Worm (Caenorhabditis elegans): ENCODE results near the gene Y73B6A.3.

Gene Y73B6A.3

DNA sequence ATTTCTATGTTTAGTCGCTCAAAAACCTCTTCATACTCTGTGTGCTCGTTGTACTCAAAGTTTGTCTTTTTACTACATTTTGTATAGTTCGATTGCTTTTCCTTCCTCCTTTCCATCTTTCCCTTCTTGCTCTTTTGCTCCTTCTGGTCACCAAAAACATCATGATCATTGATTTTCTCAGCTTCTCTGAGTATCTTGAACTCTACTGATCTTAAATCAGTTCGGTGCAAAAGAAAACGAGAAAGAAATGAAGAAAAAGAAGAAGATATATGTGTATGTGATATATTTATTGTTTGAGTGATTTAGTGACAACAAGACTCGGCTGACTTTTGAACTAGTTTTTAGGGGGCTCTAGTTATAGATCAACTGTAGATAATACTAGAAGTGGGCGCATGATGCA, 10.0 kb upstream of the Y73B6A.3 start:
- TF ChIP-seq hmg-1.1 (GFP tag; IDR thresholded peaks at IDR 0.05): no peak
- TF ChIP-seq zip-2 (tag; optimal IDR thresholded peaks at IDR 0.05): no peak
- no peak for TF ChIP-seq R02D3.7 (tag; optimal IDR thresholded peaks at IDR 0.05)
- TF ChIP-seq unc-62 (GFP tag; optimal IDR thresholded peaks at IDR 0.05 in 1 of 2): peak in 1 of 2 experiments; percentile 43
- no peak for TF ChIP-seq unc-62 (tag; optimal IDR thresholded peaks at IDR 0.05)

DNA sequence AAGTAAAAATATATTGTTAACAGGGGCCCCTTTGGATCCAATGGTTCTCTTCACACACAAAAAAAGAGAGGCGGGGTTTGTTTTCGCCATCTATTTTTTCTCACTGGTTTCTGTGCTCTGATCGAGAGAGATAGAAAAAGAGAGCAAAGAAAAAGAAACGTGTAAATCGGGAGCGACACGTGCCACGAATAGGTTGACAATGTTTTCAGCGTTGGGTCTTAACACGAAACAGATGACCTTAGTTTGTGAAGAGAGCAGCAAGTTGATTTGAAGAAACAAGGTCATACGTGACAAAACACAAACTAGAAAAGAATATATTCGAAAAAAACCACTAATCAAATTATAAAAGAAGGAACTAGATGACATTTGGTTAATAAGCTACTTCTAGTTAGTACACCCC, 8.4 kb upstream of the Y73B6A.3 start, which contains the start of gene lin-45:
Gene lin-45, minus strand, starts transcription at position 82 of the 400 bp plus-strand sequence.
- TF ChIP-seq aly-2 (tag; optimal IDR thresholded peaks at IDR 0.05) (no peak), zip-11 (GFP tag; IDR thresholded peaks at IDR 0.05) (no peak), php-3 (GFP tag; IDR thresholded peaks at IDR 0.05) (no peak), lsy-2 (tag; optimal IDR thresholded peaks at IDR 0.05) (no peak), daf-16 (GFP tag; optimal IDR thresholded peaks at IDR 0.05) (peak in 1 of 2 experiments; percentile 63), daf-16 (tag; optimal IDR thresholded peaks at IDR 0.05) (no peak), hlh-11 (tag; optimal IDR thresholded peaks at IDR 0.05) (peak; percentile 26), nhr-25 (tag; optimal IDR thresholded peaks at IDR 0.05; ENCODE audit: borderline replicate concordance, insufficient read depth) (no peak), mxl-3 (GFP tag; optimal IDR thresholded peaks at IDR 0.05) (peak; percentile 38), T20F7.1 (GFP tag; optimal IDR thresholded peaks at IDR 0.05) (no peak), hlh-30 (tag; optimal IDR thresholded peaks at IDR 0.05; ENCODE audit: insufficient read depth) (peak; percentile 24), nhr-77 (tag; optimal IDR thresholded peaks at IDR 0.05) (no peak), cey-2 (tag; optimal IDR thresholded peaks at IDR 0.05; ENCODE audit: borderline replicate concordance, insufficient read depth) (no peak), hif-1 (tag; optimal IDR thresholded peaks at IDR 0.05) (peak in 1 of 2 experiments; percentile 8), nhr-48 (tag; optimal IDR thresholded peaks at IDR 0.05) (no peak), vab-7 (GFP tag; IDR thresholded peaks at IDR 0.05) (no peak)

DNA sequence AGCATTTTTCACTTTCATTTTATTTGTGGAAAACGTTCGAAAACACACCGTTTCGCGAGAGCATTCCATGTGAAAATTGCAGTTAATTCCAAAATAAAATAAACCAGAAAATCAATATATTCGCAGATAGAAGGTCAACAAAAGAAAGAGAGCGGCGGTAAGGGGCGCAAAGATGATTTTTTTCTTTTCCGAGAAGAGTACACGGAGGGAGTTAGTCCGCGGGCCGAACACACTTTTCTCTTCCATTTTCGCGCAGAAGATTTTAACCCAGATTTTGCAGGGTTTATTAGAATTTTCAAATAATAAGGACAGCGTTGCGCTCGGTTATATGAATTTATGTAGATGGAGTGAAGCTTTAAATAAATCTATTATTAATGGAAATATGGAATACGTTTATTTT, 7.6 kb upstream of the Y73B6A.3 start:
- TF ChIP-seq snpc-1.2 (GFP tag; IDR thresholded peaks at IDR 0.05): 0 out of 2 replicates have a peak, but pooled peaks have one; percentile 56
- no peak for TF ChIP-seq egl-43 (GFP tag; IDR thresholded peaks at IDR 0.05)
- peak in 1 of 2 experiments; percentile 66 for TF ChIP-seq hif-1 (tag; optimal IDR thresholded peaks at IDR 0.05)
- no peak for TF ChIP-seq lin-29 (GFP tag; IDR thresholded peaks at IDR 0.05)
- TF ChIP-seq daf-12 (tag; optimal IDR thresholded peaks at IDR 0.05): no peak
- TF ChIP-seq dmd-9 (GFP tag; IDR thresholded peaks at IDR 0.05): 0 out of 2 replicates have a peak, but pooled peaks have one; percentile 8
- TF ChIP-seq php-3 (GFP tag; IDR thresholded peaks at IDR 0.05): no peak
- TF ChIP-seq unc-39 (tag; optimal IDR thresholded peaks at IDR 0.05): no peak
- no peak for TF ChIP-seq mxl-3 (GFP tag; optimal IDR thresholded peaks at IDR 0.05)
- peak; percentile 95 for TF ChIP-seq mes-2 (tag; optimal IDR thresholded peaks at IDR 0.05; ENCODE audit: poor library complexity, severe bottlenecking)
- TF ChIP-seq nhr-25 (tag; optimal IDR thresholded peaks at IDR 0.05; ENCODE audit: borderline replicate concordance, insufficient read depth): peak; percentile 35
- TF ChIP-seq daf-8 (GFP tag; IDR thresholded peaks at IDR 0.05): no peak
- TF ChIP-seq egl-27 (tag; optimal IDR thresholded peaks at IDR 0.05): no peak
- TF ChIP-seq lin-39 (tag; optimal IDR thresholded peaks at IDR 0.05): no peak
- TF ChIP-seq ztf-7 (tag; optimal IDR thresholded peaks at IDR 0.05): no peak
- TF ChIP-seq lin-38 (GFP tag; IDR thresholded peaks at IDR 0.05): 0 out of 2 replicates have a peak, but pooled peaks have one; percentile 37
- TF ChIP-seq mdl-1 (tag; optimal IDR thresholded peaks at IDR 0.05): no peak
- TF ChIP-seq spr-1 (tag; optimal IDR thresholded peaks at IDR 0.05): no peak
- 0 out of 2 replicates have a peak, but pooled peaks have one; percentile 12 for TF ChIP-seq ZK337.2 (GFP tag; IDR thresholded peaks at IDR 0.05)
- TF ChIP-seq dve-1 (tag; optimal IDR thresholded peaks at IDR 0.05; ENCODE audit: insufficient read depth): peak; percentile 32
- no peak for TF ChIP-seq ZK546.5 (tag; optimal IDR thresholded peaks at IDR 0.05)
- TF ChIP-seq tag-97 (GFP tag; IDR thresholded peaks at IDR 0.05): no peak
- no peak for TF ChIP-seq nhr-10 (tag; optimal IDR thresholded peaks at IDR 0.05)
- TF ChIP-seq T26A8.4 (GFP tag; IDR thresholded peaks at IDR 0.05): no peak
- TF ChIP-seq unc-62 (GFP tag; optimal IDR thresholded peaks at IDR 0.05 in 1 of 2): no peak
- TF ChIP-seq unc-62 (tag; optimal IDR thresholded peaks at IDR 0.05): no peak
- no peak for TF ChIP-seq nhr-102 (tag; optimal IDR thresholded peaks at IDR 0.05)
- TF ChIP-seq lin-15B (tag; optimal IDR thresholded peaks at IDR 0.05): no peak
- no peak for TF ChIP-seq F49E8.2 (tag; optimal IDR thresholded peaks at IDR 0.05; ENCODE audit: borderline replicate concordance)
- no peak for TF ChIP-seq mdt-29 (GFP tag; IDR thresholded peaks at IDR 0.05)
- TF ChIP-seq snpc-4 (tag; optimal IDR thresholded peaks at IDR 0.05): no peak
- TF ChIP-seq mxl-2 (GFP tag; conservative IDR thresholded peaks at IDR 0.05): no peak

Data from whole organism, L4 larva.